Worm (Caenorhabditis elegans): ENCODE data around the gene snb-5.

DNA sequence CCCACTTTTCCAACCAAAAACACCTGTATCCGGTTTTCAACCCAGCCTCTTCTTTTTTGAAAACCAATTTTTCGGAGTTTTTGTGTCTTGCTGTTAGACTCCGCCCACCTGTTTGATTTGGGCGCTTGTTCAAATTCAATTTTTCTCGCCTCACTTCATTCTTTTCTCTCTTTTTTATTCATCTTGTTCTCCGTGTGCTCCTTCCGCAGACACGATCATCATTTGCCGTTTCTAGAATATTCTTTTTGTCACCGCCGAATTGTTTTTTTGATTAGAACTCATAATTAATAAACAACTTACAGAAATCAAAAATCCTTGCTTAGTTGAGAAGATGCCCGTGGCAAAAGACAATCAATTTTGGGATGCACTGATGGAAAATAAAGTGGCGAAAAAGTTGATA, 23.9 kb upstream of the snb-5 start, which contains the start of gene C50C3.5:
- TF ChIP-seq nhr-12 (tag; optimal IDR thresholded peaks at IDR 0.05) (no peak), unc-62 (GFP tag; optimal IDR thresholded peaks at IDR 0.05) (no peak), fkh-10 (GFP tag; optimal IDR thresholded peaks at IDR 0.05) (no peak), ZK546.5 (tag; optimal IDR thresholded peaks at IDR 0.05) (no peak), nhr-25 (tag; optimal IDR thresholded peaks at IDR 0.05) (no peak), nfya-1 (tag; optimal IDR thresholded peaks at IDR 0.05; ENCODE audit: insufficient read depth) (no peak), egl-27 (tag; optimal IDR thresholded peaks at IDR 0.05) (no peak), nhr-11 (tag; optimal IDR thresholded peaks at IDR 0.05) (no peak), ztf-4 (tag; optimal IDR thresholded peaks at IDR 0.05) (no peak), ceh-28 (tag; optimal IDR thresholded peaks at IDR 0.05) (no peak), ceh-9 (tag; optimal IDR thresholded peaks at IDR 0.05) (no peak), pha-4 (tag; optimal IDR thresholded peaks at IDR 0.05) (no peak), ama-1 (optimal IDR thresholded peaks at IDR 0.05) (no peak), mdl-1 (tag; optimal IDR thresholded peaks at IDR 0.05) (no peak)
